Worm (Caenorhabditis elegans) whole organism, L1 larva: ENCODE results near the gene ZK643.6.

ENCODE experiments used
- C04F5.9 ChIP-seq: sonication (generic microtip); optimal IDR thresholded peaks from 2 replicates; lab custom pipeline; 2016; ENCODE audit warnings: missing genetic modification characterization, missing compliant biosample characterization
- C16A3.4 ChIP-seq: fragments of 150-350 bp; optimal IDR thresholded peaks from 2 replicates; lab custom pipeline; 2014; ENCODE audit warnings: missing biosample characterization, missing genetic modification characterization
- F16B12.6 ChIP-seq: fragments of 150-350 bp; optimal IDR thresholded peaks from 2 replicates; lab custom pipeline; 2014; ENCODE audit warnings: missing biosample characterization, missing genetic modification characterization
- aly-2 ChIP-seq: fragments of 150-350 bp; optimal IDR thresholded peaks from 2 replicates; lab custom pipeline; 2014; ENCODE audit warnings: missing biosample characterization, missing genetic modification characterization
- ama-1 ChIP-seq: fragments of 150-350 bp; optimal IDR thresholded peaks from 2 replicates; lab custom pipeline; 2014
- ceh-63 ChIP-seq: fragments of 200-800 bp; sonication (Bioruptor generic); optimal IDR thresholded peaks from 2 replicates; lab custom pipeline; 2018; ENCODE audit warnings: mild to moderate bottlenecking, missing genetic modification characterization, missing compliant biosample characterization
- ceh-8 ChIP-seq: fragments of 200-800 bp; sonication (Bioruptor generic); optimal IDR thresholded peaks from 2 replicates; lab custom pipeline; 2018; ENCODE audit warnings: mild to moderate bottlenecking, missing genetic modification characterization, moderate library complexity, missing compliant biosample characterization
- dpl-1 ChIP-seq, 3 experiments: fragments of 150-350 bp in 2 of 3; sonication (generic microtip) in 1 of 3; optimal IDR thresholded peaks; 2 replicates each; lab custom pipeline; 2014 to 2017; ENCODE audit warnings: missing biosample characterization in 3 of 3, missing genetic modification characterization in 3 of 3, missing genetic modification reagents in 3 of 3
- dsc-1 ChIP-seq: sonication (generic microtip); optimal IDR thresholded peaks from 2 replicates; lab custom pipeline; 2016; ENCODE audit warnings: mild to moderate bottlenecking, missing genetic modification characterization, missing compliant biosample characterization
- efl-1 ChIP-seq, 4 experiments: fragments of 150-350 bp; optimal IDR thresholded peaks in 3 of 4; peaks in 1 of 4; 1 replicate in 1 of 4; 2 replicates in 3 of 4; lab custom pipeline; 2014; ENCODE audit warnings: missing biosample characterization in 2 of 4, missing genetic modification characterization in 2 of 4, missing genetic modification reagents in 2 of 4
- egl-27 ChIP-seq, 2 experiments: fragments of 150-350 bp in 1 of 2; sonication (generic microtip); optimal IDR thresholded peaks; 3 replicates each; lab custom pipeline; 2017 to 2018; ENCODE audit warnings: missing biosample characterization in 2 of 2, missing genetic modification characterization in 2 of 2, missing genetic modification reagents in 2 of 2
- fkh-4 ChIP-seq: sonication (generic microtip); optimal IDR thresholded peaks from 2 replicates; lab custom pipeline; 2016; ENCODE audit warnings: missing compliant biosample characterization, missing genetic modification characterization, borderline replicate concordance
- fkh-8 ChIP-seq: sonication (generic microtip); optimal IDR thresholded peaks from 2 replicates; lab custom pipeline; 2016; ENCODE audit warnings: mild to moderate bottlenecking, missing genetic modification characterization, missing compliant biosample characterization
- fos-1 ChIP-seq: fragments of 150-350 bp; optimal IDR thresholded peaks from 2 replicates; lab custom pipeline; 2014; ENCODE audit warnings: missing biosample characterization, missing genetic modification characterization
- hlh-17 ChIP-seq: fragments of 200-800 bp; sonication (Bioruptor generic); optimal IDR thresholded peaks from 2 replicates; lab custom pipeline; 2018; ENCODE audit warnings: missing genetic modification characterization, mild to moderate bottlenecking, missing compliant biosample characterization, moderate library complexity, borderline replicate concordance
- hlh-4 ChIP-seq: sonication (generic microtip); optimal IDR thresholded peaks from 2 replicates; lab custom pipeline; 2016; ENCODE audit warnings: mild to moderate bottlenecking, missing genetic modification characterization, missing compliant biosample characterization
- irx-1 ChIP-seq: sonication (generic microtip); optimal IDR thresholded peaks from 2 replicates; lab custom pipeline; 2016; ENCODE audit warnings: missing genetic modification characterization, missing compliant biosample characterization
- jun-1 ChIP-seq: fragments of 150-350 bp; optimal IDR thresholded peaks from 2 replicates; lab custom pipeline; 2014; ENCODE audit warnings: missing biosample characterization, missing genetic modification reagents, missing genetic modification characterization
- lsy-2 ChIP-seq, 2 experiments: fragments of 150-350 bp; optimal IDR thresholded peaks; 2 replicates each; lab custom pipeline; 2014; ENCODE audit warnings: missing biosample characterization in 2 of 2, missing genetic modification characterization in 2 of 2
- mep-1 ChIP-seq: fragments of 150-350 bp; optimal IDR thresholded peaks from 2 replicates; lab custom pipeline; 2014; ENCODE audit warnings: missing biosample characterization, missing genetic modification characterization
- nhr-11 ChIP-seq: fragments of 150-350 bp; optimal IDR thresholded peaks from 2 replicates; lab custom pipeline; 2014; ENCODE audit warnings: missing biosample characterization, missing genetic modification characterization
- nhr-19 ChIP-seq: fragments of 200-800 bp; sonication (Bioruptor generic); conservative IDR thresholded peaks from 2 replicates; pipeline ENCODE4 v1.3.6; 2022; ENCODE audit warnings: missing genetic modification characterization, missing compliant biosample characterization
- nhr-237 ChIP-seq: fragments of 150-350 bp; optimal IDR thresholded peaks from 2 replicates; lab custom pipeline; 2014; ENCODE audit warnings: missing biosample characterization, missing genetic modification characterization
- nhr-77 ChIP-seq: fragments of 150-350 bp; optimal IDR thresholded peaks from 2 replicates; lab custom pipeline; 2014; ENCODE audit warnings: missing biosample characterization, missing genetic modification characterization
- pag-3 ChIP-seq: sonication (generic microtip); optimal IDR thresholded peaks from 2 replicates; lab custom pipeline; 2017; ENCODE audit warnings: missing genetic modification characterization, mild to moderate bottlenecking, missing compliant biosample characterization, antibody characterized with exemption, borderline replicate concordance; ENCODE audit not compliant: insufficient read depth
- snpc-4 ChIP-seq: fragments of 150-350 bp; optimal IDR thresholded peaks from 2 replicates; lab custom pipeline; 2014; ENCODE audit warnings: missing biosample characterization, missing genetic modification characterization
- sox-4 ChIP-seq: sonication (generic microtip); optimal IDR thresholded peaks from 2 replicates; lab custom pipeline; 2016; ENCODE audit warnings: missing genetic modification characterization, missing compliant biosample characterization
- tlp-1 ChIP-seq: fragments of 150-350 bp; optimal IDR thresholded peaks from 2 replicates; lab custom pipeline; 2014; ENCODE audit warnings: missing biosample characterization, missing genetic modification characterization
- unc-62 ChIP-seq: fragments of 150-350 bp; optimal IDR thresholded peaks from 2 replicates; lab custom pipeline; 2014; ENCODE audit warnings: missing biosample characterization, missing genetic modification reagents, missing genetic modification characterization
- unc-86 ChIP-seq: sonication (generic microtip); optimal IDR thresholded peaks from 2 replicates; lab custom pipeline; 2016; ENCODE audit warnings: missing genetic modification characterization, missing compliant biosample characterization
- ztf-11 ChIP-seq, 2 experiments: sonication (generic microtip); optimal IDR thresholded peaks; 2 replicates each; lab custom pipeline; 2016 to 2017; ENCODE audit warnings: missing genetic modification characterization in 2 of 2, missing biosample characterization in 1 of 2, missing compliant biosample characterization in 1 of 2

ZK643.6 gene

ce11 chrIII:8919784-8920183, 40.8 kb downstream of the ZK643.6 start, which contains the start of gene ZK637.15:
Gene ZK637.15 (plus strand): TSS chrIII:8920084.
- TF ChIP-seq efl-1 (optimal IDR thresholded peaks at IDR 0.05; lab: Kevin White, UChicago) (no peak), efl-1 (GFP tag; optimal IDR thresholded peaks at IDR 0.05 in 1 of 2; lab: Kevin White, UChicago) (peak in 1 of 2 experiments; percentile 23), hlh-4 (tag; lab: Kevin White, UChicago) (no peak)

ce11 chrIII:8917879-8918381, 42.6 kb downstream of the ZK643.6 start, which contains the start of gene cdc-25.3:
Gene cdc-25.3 (minus strand): TSS chrIII:8917929.
- TF ChIP-seq fkh-8 (tag; lab: Kevin White, UChicago) (no peak), C16A3.4 (tag; lab: Kevin White, UChicago) (no peak), nhr-77 (tag; lab: Kevin White, UChicago) (no peak), ceh-63 (GFP tag; lab: Kevin White, UChicago) (no peak), pag-3 (tag; lab: Kevin White, UChicago) (no peak), sox-4 (tag; lab: Kevin White, UChicago) (no peak)

DNA sequence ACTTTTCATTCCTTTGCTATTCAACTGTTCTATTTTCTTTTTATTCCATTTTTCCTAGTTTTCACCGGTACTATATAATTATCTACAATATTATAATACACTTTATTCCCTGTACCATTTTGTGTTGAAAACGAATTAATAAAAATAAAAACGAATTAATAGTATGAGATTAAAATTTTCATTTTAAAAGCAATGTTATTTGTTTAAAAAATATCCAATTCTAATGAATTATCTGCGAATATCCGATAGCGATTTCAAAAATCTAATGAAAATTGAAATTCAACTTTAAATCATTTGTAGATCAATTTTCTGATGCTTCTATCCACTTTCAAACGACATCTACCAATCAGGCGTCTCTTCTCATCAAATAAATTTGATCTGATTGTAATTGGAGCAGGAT, 47.1 kb downstream of the ZK643.6 start, which contains the start of gene trxr-2:
Gene trxr-2 (plus strand): TSS at position 301 of the 400 bp plus-strand sequence.
- TF ChIP-seq mep-1 (tag; lab: Kevin White, UChicago) (no peak), hlh-4 (tag; lab: Kevin White, UChicago) (no peak), ceh-8 (no peak), fkh-4 (tag; lab: Kevin White, UChicago) (no peak), jun-1 (tag; lab: Kevin White, UChicago) (no peak), egl-27 (tag; optimal IDR thresholded peaks at IDR 0.05; lab: Kevin White, UChicago) (no peak), hlh-17 (GFP tag; lab: Kevin White, UChicago) (no peak), snpc-4 (tag; lab: Kevin White, UChicago) (no peak), nhr-19 (no peak), sox-4 (tag; lab: Kevin White, UChicago) (no peak), fos-1 (tag; lab: Kevin White, UChicago) (no peak), efl-1 (optimal IDR thresholded peaks at IDR 0.05; lab: Kevin White, UChicago) (no peak), efl-1 (GFP tag; optimal IDR thresholded peaks at IDR 0.05 in 1 of 2; lab: Kevin White, UChicago) (no peak), pag-3 (tag; lab: Kevin White, UChicago) (no peak), aly-2 (tag; lab: Kevin White, UChicago) (no peak), F16B12.6 (no peak), irx-1 (tag; lab: Kevin White, UChicago) (no peak)

- TF ChIP-seq snpc-4 (tag; lab: Kevin White, UChicago) = no peak
- no peak for TF ChIP-seq F16B12.6
- no peak for TF ChIP-seq ztf-11 (tag; optimal IDR thresholded peaks at IDR 0.05; lab: Kevin White, UChicago)
- no peak for TF ChIP-seq ama-1 (lab: Kevin White, UChicago)
Measured at ce11 chrIII:8911598-8912194, 48.9 kb downstream of the ZK643.6 start, which contains the start of gene tpk-1. Gene tpk-1 (plus strand): TSS chrIII:8912144.

- TF ChIP-seq nhr-237 (tag; lab: Kevin White, UChicago) = no peak
- no peak for TF ChIP-seq unc-86 (tag; lab: Kevin White, UChicago)
- TF ChIP-seq unc-62 (GFP tag; lab: Kevin White, UChicago) = no peak
- no peak for TF ChIP-seq nhr-11 (tag; lab: Kevin White, UChicago)
- no peak for TF ChIP-seq dpl-1 (GFP tag; optimal IDR thresholded peaks at IDR 0.05; lab: Kevin White, UChicago)
- TF ChIP-seq jun-1 (tag; lab: Kevin White, UChicago) = no peak
- no peak for TF ChIP-seq tlp-1
- TF ChIP-seq C04F5.9 (tag; lab: Kevin White, UChicago) = no peak
- no peak for TF ChIP-seq irx-1 (tag; lab: Kevin White, UChicago)
- TF ChIP-seq dsc-1 = no peak
- no peak for TF ChIP-seq lsy-2 (tag; optimal IDR thresholded peaks at IDR 0.05; lab: Kevin White, UChicago)
Measured at ce11 chrIII:8910139-8910538, 50.4 kb downstream of the ZK643.6 start.
